Worm (Caenorhabditis elegans): ENCODE measurements around the gene Y17G7B.22.
"Not testable (repeated sequence)": the region's sequence is repeated elsewhere in the genome, so short reads cannot be mapped to it uniquely, and the experiment has no call there.

- TF ChIP-seq pqm-1 (tag; optimal IDR thresholded peaks at IDR 0.05); mep-1 (tag; optimal IDR thresholded peaks at IDR 0.05); fkh-10 (GFP tag; optimal IDR thresholded peaks at IDR 0.05); nhr-76 (tag; optimal IDR thresholded peaks at IDR 0.05); rnt-1 (tag; optimal IDR thresholded peaks at IDR 0.05); elt-3 (tag; optimal IDR thresholded peaks at IDR 0.05); zag-1 (tag; optimal IDR thresholded peaks at IDR 0.05): not testable (repeated sequence)
Measured at ce11 chrII:12056801-12057200, 11.0 kb upstream of the Y17G7B.22 start.
